Worm (Caenorhabditis elegans) whole organism, L4 larva: ENCODE data around the gene gur-5.

Experiments
- F10B5.3 ChIP-seq: sonication (generic microtip); optimal IDR thresholded peaks from 2 replicates; lab custom pipeline; 2016; ENCODE audit warnings: mild to moderate bottlenecking, missing genetic modification characterization, missing compliant biosample characterization
- R02D3.7 ChIP-seq: fragments of 150-350 bp; sonication (generic microtip); optimal IDR thresholded peaks from 3 replicates; lab custom pipeline; 2014; ENCODE audit warnings: missing biosample characterization, missing genetic modification characterization
- T20F7.1 ChIP-seq: fragments of 200-800 bp; sonication (Bioruptor generic); optimal IDR thresholded peaks from 2 replicates; lab custom pipeline; 2018; ENCODE audit warnings: mild to moderate bottlenecking, missing genetic modification characterization, missing compliant biosample characterization
- Y105C5A.15 ChIP-seq: fragments of 200-800 bp; sonication (Bioruptor generic); IDR thresholded peaks from 2 replicates; pipeline ENCODE4 v1.3.6; 2022; ENCODE audit warnings: missing genetic modification characterization, missing compliant biosample characterization
- Y48G9A.11 ChIP-seq: fragments of 200-800 bp; sonication (Bioruptor generic); IDR thresholded peaks from 2 replicates; pipeline ENCODE4 v1.3.6; 2022; ENCODE audit warnings: missing genetic modification reagents, missing genetic modification characterization, missing compliant biosample characterization
- ZK337.2 ChIP-seq: fragments of 200-800 bp; sonication (Bioruptor generic); IDR thresholded peaks from 2 replicates; pipeline ENCODE4 v1.3.6; 2022; ENCODE audit warnings: missing genetic modification reagents, missing genetic modification characterization, missing compliant biosample characterization
- aly-2 ChIP-seq: sonication (generic microtip); optimal IDR thresholded peaks from 2 replicates; lab custom pipeline; 2018; ENCODE audit warnings: missing biosample characterization, missing genetic modification characterization
- ceh-20 ChIP-seq: fragments of 200-800 bp; sonication (Bioruptor generic); IDR thresholded peaks from 2 replicates; pipeline ENCODE4 v1.3.6; 2022; ENCODE audit warnings: missing genetic modification reagents, missing genetic modification characterization, missing compliant biosample characterization
- ceh-28 ChIP-seq: fragments of 150-350 bp; optimal IDR thresholded peaks from 2 replicates; lab custom pipeline; 2014; ENCODE audit warnings: missing biosample characterization, missing genetic modification reagents, missing genetic modification characterization
- ceh-44 ChIP-seq: fragments of 200-800 bp; sonication (Bioruptor generic); IDR thresholded peaks from 2 replicates; pipeline ENCODE4 v1.3.6; 2022; ENCODE audit warnings: missing genetic modification reagents, missing genetic modification characterization, missing compliant biosample characterization
- ceh-62 ChIP-seq: sonication (generic microtip); optimal IDR thresholded peaks from 2 replicates; lab custom pipeline; 2017; ENCODE audit warnings: missing biosample characterization, missing genetic modification characterization
- ceh-82 ChIP-seq: sonication (generic microtip); optimal IDR thresholded peaks from 2 replicates; lab custom pipeline; 2017; ENCODE audit warnings: missing biosample characterization, missing genetic modification characterization
- ces-1 ChIP-seq: fragments of 150-350 bp; sonication (generic microtip); optimal IDR thresholded peaks from 4 replicates; lab custom pipeline; 2014; ENCODE audit warnings: missing biosample characterization, missing genetic modification reagents, missing genetic modification characterization
- ctbp-1 ChIP-seq: fragments of 200-800 bp; sonication (Bioruptor generic); IDR thresholded peaks from 2 replicates; pipeline ENCODE4 v1.3.6; 2022; ENCODE audit warnings: missing genetic modification reagents, missing genetic modification characterization, missing compliant biosample characterization
- daf-19 ChIP-seq: fragments of 200-800 bp; sonication (Bioruptor generic); conservative IDR thresholded peaks from 2 replicates; pipeline ENCODE4 v1.3.6; 2022; ENCODE audit warnings: missing genetic modification characterization, missing compliant biosample characterization
- dmd-6 ChIP-seq: fragments of 200-800 bp; sonication (Bioruptor generic); IDR thresholded peaks from 2 replicates; pipeline ENCODE4 v1.3.6; 2022; ENCODE audit warnings: missing genetic modification reagents, missing genetic modification characterization, missing compliant biosample characterization
- duxl-1 ChIP-seq: sonication (generic microtip); optimal IDR thresholded peaks from 2 replicates; lab custom pipeline; 2016; ENCODE audit warnings: mild to moderate bottlenecking, missing genetic modification characterization, moderate library complexity, missing compliant biosample characterization; ENCODE audit not compliant: poor library complexity
- dve-1 ChIP-seq: sonication (generic microtip); optimal IDR thresholded peaks from 2 replicates; lab custom pipeline; 2017; ENCODE audit warnings: antibody characterized with exemption, mild to moderate bottlenecking, missing genetic modification characterization, missing compliant biosample characterization; ENCODE audit not compliant: insufficient read depth
- egl-43 ChIP-seq: fragments of 200-800 bp; sonication (Bioruptor generic); IDR thresholded peaks from 2 replicates; pipeline ENCODE4 v1.3.6; 2022; ENCODE audit warnings: missing genetic modification reagents, missing genetic modification characterization, missing compliant biosample characterization
- fos-1 ChIP-seq: fragments of 150-350 bp; optimal IDR thresholded peaks from 2 replicates; lab custom pipeline; 2014; ENCODE audit warnings: missing biosample characterization, missing genetic modification characterization
- gei-8 ChIP-seq: fragments of 200-800 bp; sonication (Bioruptor generic); optimal IDR thresholded peaks from 2 replicates; lab custom pipeline; 2018; ENCODE audit warnings: mild to moderate bottlenecking, missing genetic modification characterization, missing compliant biosample characterization
- hif-1 ChIP-seq, 2 experiments: sonication (generic microtip); optimal IDR thresholded peaks; 2 replicates each; lab custom pipeline; 2016 to 2017; ENCODE audit warnings: missing compliant biosample characterization in 2 of 2, missing genetic modification characterization in 2 of 2, missing genetic modification reagents in 2 of 2, missing genotype in 2 of 2, mild to moderate bottlenecking in 1 of 2
- hlh-11 ChIP-seq: fragments of 200-800 bp; sonication (Bioruptor generic); optimal IDR thresholded peaks from 2 replicates; lab custom pipeline; 2018; ENCODE audit warnings: mild to moderate bottlenecking, missing genetic modification characterization, missing compliant biosample characterization
- hlh-30 ChIP-seq: sonication (generic microtip); optimal IDR thresholded peaks from 2 replicates; lab custom pipeline; 2017; ENCODE audit warnings: antibody characterized with exemption, mild to moderate bottlenecking, missing genetic modification characterization, missing compliant biosample characterization; ENCODE audit not compliant: insufficient read depth
- lim-7 ChIP-seq: fragments of 200-800 bp; sonication (Bioruptor generic); IDR thresholded peaks from 2 replicates; pipeline ENCODE4 v1.3.6; 2022; ENCODE audit warnings: missing genetic modification characterization, missing compliant biosample characterization
- lin-29 ChIP-seq: fragments of 200-800 bp; sonication (Bioruptor generic); IDR thresholded peaks from 2 replicates; pipeline ENCODE4 v1.3.6; 2022; ENCODE audit warnings: missing genetic modification reagents, missing genetic modification characterization, missing compliant biosample characterization
- lir-3 ChIP-seq: sonication (generic microtip); optimal IDR thresholded peaks from 2 replicates; lab custom pipeline; 2016; ENCODE audit warnings: mild to moderate bottlenecking, missing genetic modification characterization, missing compliant biosample characterization
- lsy-2 ChIP-seq, 2 experiments: fragments of 150-350 bp in 1 of 2; sonication (generic microtip) in 1 of 2; optimal IDR thresholded peaks; 2 replicates each; lab custom pipeline; 2014 to 2017; ENCODE audit warnings: missing biosample characterization in 2 of 2, missing genetic modification characterization in 2 of 2
- mdl-1 ChIP-seq, 2 experiments: fragments of 150-350 bp in 1 of 2; sonication (generic microtip) in 1 of 2; optimal IDR thresholded peaks; 2 replicates each; lab custom pipeline; 2014 to 2017; ENCODE audit warnings: missing biosample characterization in 2 of 2, missing genetic modification characterization in 2 of 2
- nhr-10 ChIP-seq: fragments of 150-350 bp; optimal IDR thresholded peaks from 2 replicates; lab custom pipeline; 2014; ENCODE audit warnings: missing biosample characterization, missing genetic modification characterization
- nhr-102 ChIP-seq: sonication (generic microtip); optimal IDR thresholded peaks from 2 replicates; lab custom pipeline; 2016; ENCODE audit warnings: mild to moderate bottlenecking, missing genetic modification characterization, moderate library complexity, missing compliant biosample characterization
- nhr-237 ChIP-seq: sonication (generic microtip); optimal IDR thresholded peaks from 2 replicates; lab custom pipeline; 2017; ENCODE audit warnings: missing biosample characterization, missing genetic modification characterization
- nhr-25 ChIP-seq: sonication (generic microtip); optimal IDR thresholded peaks from 2 replicates; lab custom pipeline; 2017; ENCODE audit warnings: missing genetic modification characterization, mild to moderate bottlenecking, missing compliant biosample characterization, antibody characterized with exemption, moderate library complexity, borderline replicate concordance; ENCODE audit not compliant: insufficient read depth
- nhr-41 ChIP-seq: fragments of 200-800 bp; sonication (Bioruptor generic); IDR thresholded peaks from 2 replicates; pipeline ENCODE4 v1.3.6; 2022; ENCODE audit warnings: missing genetic modification reagents, missing genetic modification characterization, missing compliant biosample characterization
- nhr-48 ChIP-seq: sonication (generic microtip); optimal IDR thresholded peaks from 2 replicates; lab custom pipeline; 2016; ENCODE audit warnings: mild to moderate bottlenecking, missing genetic modification characterization, missing compliant biosample characterization
- nhr-6 ChIP-seq: fragments of 150-350 bp; optimal IDR thresholded peaks from 2 replicates; lab custom pipeline; 2014; ENCODE audit warnings: missing biosample characterization, missing genetic modification characterization
- nhr-77 ChIP-seq: fragments of 150-350 bp; optimal IDR thresholded peaks from 2 replicates; lab custom pipeline; 2014; ENCODE audit warnings: missing biosample characterization, missing genetic modification characterization
- pha-4 ChIP-seq, 2 experiments: fragments of 150-350 bp in 1 of 2; fragments of 200-800 bp in 1 of 2; sonication (Bioruptor generic) in 1 of 2; IDR thresholded peaks in 1 of 2; optimal IDR thresholded peaks in 1 of 2; 2 replicates each; pipeline versions ENCODE4 v1.3.6 to Lab custom; 2014 to 2022; ENCODE audit warnings: missing genetic modification characterization in 2 of 2, missing genetic modification reagents in 2 of 2, missing biosample characterization in 1 of 2, missing compliant biosample characterization in 1 of 2
- pqm-1 ChIP-seq: sonication (generic microtip); optimal IDR thresholded peaks from 2 replicates; lab custom pipeline; 2017; ENCODE audit warnings: missing biosample characterization, missing genetic modification characterization
- set-16 ChIP-seq: fragments of 200-800 bp; sonication (Bioruptor generic); IDR thresholded peaks from 2 replicates; pipeline ENCODE4 v1.3.6; 2022; ENCODE audit warnings: missing genetic modification reagents, missing genetic modification characterization, missing compliant biosample characterization
- snpc-1.2 ChIP-seq: fragments of 200-800 bp; sonication (Bioruptor generic); IDR thresholded peaks from 2 replicates; pipeline ENCODE4 v1.3.6; 2022; ENCODE audit warnings: missing genetic modification reagents, missing genetic modification characterization, missing compliant biosample characterization
- spr-1 ChIP-seq: sonication (generic microtip); optimal IDR thresholded peaks from 2 replicates; lab custom pipeline; 2016; ENCODE audit warnings: mild to moderate bottlenecking, missing genetic modification characterization, missing compliant biosample characterization
- unc-39 ChIP-seq: sonication (generic microtip); optimal IDR thresholded peaks from 2 replicates; lab custom pipeline; 2017; ENCODE audit warnings: missing biosample characterization, missing genetic modification characterization
- unc-62 ChIP-seq, 3 experiments: fragments of 150-350 bp in 1 of 3; sonication (generic microtip); optimal IDR thresholded peaks in 2 of 3; peaks in 1 of 3; 1 replicate in 1 of 3; 2 replicates in 2 of 3; lab custom pipeline; 2014 to 2017; ENCODE audit warnings: missing biosample characterization in 3 of 3, missing genetic modification characterization in 3 of 3, missing genetic modification reagents in 3 of 3, missing genotype in 1 of 3
- zip-2 ChIP-seq: fragments of 150-350 bp; optimal IDR thresholded peaks from 2 replicates; lab custom pipeline; 2014; ENCODE audit warnings: missing biosample characterization, missing genetic modification characterization
- ztf-7 ChIP-seq: fragments of 150-350 bp; optimal IDR thresholded peaks from 2 replicates; lab custom pipeline; 2014; ENCODE audit warnings: missing biosample characterization, missing genetic modification characterization

Gene gur-5

ce11 chrII:5332345-5333124, 47.4 kb downstream of the gur-5 start:
- peak; percentile 21 for TF ChIP-seq dve-1
- peak; percentile 7 for TF ChIP-seq duxl-1
- TF ChIP-seq unc-62 (GFP tag; optimal IDR thresholded peaks at IDR 0.05 in 1 of 2; lab: Kevin White, UChicago) = peak in 1 of 2 experiments; percentile 96
- TF ChIP-seq unc-62 (tag; optimal IDR thresholded peaks at IDR 0.05; lab: Kevin White, UChicago) = no peak
- peak; percentile 35 to 37 for TF ChIP-seq mdl-1 (tag; optimal IDR thresholded peaks at IDR 0.05; lab: Kevin White, UChicago)
- no peak for TF ChIP-seq pha-4 (GFP tag; IDR thresholded peaks at IDR 0.05; lab: Robert Waterston, UW)
- TF ChIP-seq pha-4 (tag; optimal IDR thresholded peaks at IDR 0.05; lab: Kevin White, UChicago) = peak; percentile 5
- TF ChIP-seq nhr-6 = peak; percentile 62
- TF ChIP-seq Y48G9A.11 = no peak
- TF ChIP-seq hlh-11 (tag; lab: Kevin White, UChicago) = peak; percentile 2
- TF ChIP-seq ceh-82 = no peak
- TF ChIP-seq hlh-30 (tag; lab: Kevin White, UChicago) = peak; percentile 38
- peak; percentile 64 for TF ChIP-seq dmd-6 (GFP tag; lab: Robert Waterston, UW)
- no peak for TF ChIP-seq ceh-44
- TF ChIP-seq set-16 (GFP tag; lab: Robert Waterston, UW) = no peak
- peak in 1 of 2 experiments; percentile 9 for TF ChIP-seq hif-1 (tag; optimal IDR thresholded peaks at IDR 0.05; lab: Kevin White, UChicago)
- TF ChIP-seq fos-1 (tag; lab: Kevin White, UChicago) = peak; percentile 44
- TF ChIP-seq pqm-1 (tag; lab: Kevin White, UChicago) = peak; percentile 76

- TF ChIP-seq nhr-237 (tag; lab: Kevin White, UChicago) (no peak), zip-2 (tag; lab: Kevin White, UChicago) (no peak), mdl-1 (tag; optimal IDR thresholded peaks at IDR 0.05; lab: Kevin White, UChicago) (no peak), snpc-1.2 (no peak), dve-1 (peak; percentile 32), egl-43 (GFP tag; lab: Robert Waterston, UW) (no peak), F10B5.3 (tag; lab: Kevin White, UChicago) (no peak), R02D3.7 (tag; lab: Kevin White, UChicago) (no peak), lir-3 (tag; lab: Kevin White, UChicago) (no peak), nhr-102 (tag; lab: Kevin White, UChicago) (no peak), T20F7.1 (GFP tag; lab: Kevin White, UChicago) (peak; percentile 27), spr-1 (tag; lab: Kevin White, UChicago) (no peak), nhr-48 (tag; lab: Kevin White, UChicago) (no peak), ces-1 (GFP tag; lab: Kevin White, UChicago) (no peak), nhr-77 (tag; lab: Kevin White, UChicago) (no peak), ceh-62 (tag; lab: Kevin White, UChicago) (no peak), daf-19 (GFP tag; lab: Robert Waterston, UW) (no peak), aly-2 (tag; lab: Kevin White, UChicago) (no peak), gei-8 (GFP tag; lab: Kevin White, UChicago) (no peak), ceh-28 (no peak), lin-29 (no peak), hlh-30 (tag; lab: Kevin White, UChicago) (no peak), Y105C5A.15 (no peak), unc-39 (no peak), nhr-10 (tag; lab: Kevin White, UChicago) (no peak), lsy-2 (tag; optimal IDR thresholded peaks at IDR 0.05; lab: Kevin White, UChicago) (peak in 1 of 2 experiments; percentile 34), hlh-11 (tag; lab: Kevin White, UChicago) (peak; percentile 21), ceh-20 (GFP tag; lab: Robert Waterston, UW) (no peak), ZK337.2 (no peak), ztf-7 (tag; lab: Kevin White, UChicago) (no peak), nhr-25 (tag; lab: Kevin White, UChicago) (no peak), ctbp-1 (GFP tag; lab: Robert Waterston, UW) (no peak), nhr-6 (no peak), nhr-41 (GFP tag; lab: Robert Waterston, UW) (no peak), lim-7 (GFP tag; lab: Robert Waterston, UW) (no peak)
Observed at ce11 chrII:5333729-5334255, 48.7 kb downstream of the gur-5 start.
